Worm (Caenorhabditis elegans) whole organism, L3 larva: ENCODE data around the gene Y49F6C.6.

ENCODE experiments used
- elt-1 ChIP-seq: fragments of 150-350 bp; optimal IDR thresholded peaks from 2 replicates; lab custom pipeline; 2014; ENCODE audit warnings: missing biosample characterization, missing genetic modification characterization
- nhr-76 ChIP-seq: fragments of 150-350 bp; sonication (generic microtip); optimal IDR thresholded peaks from 5 replicates; lab custom pipeline; 2014; ENCODE audit warnings: missing biosample characterization, missing genetic modification characterization

ce11 chrII:3338556-3338955 is 28.4 kb downstream of the Y49F6C.6 start, which contains the start of gene F14D2.7:
- TF ChIP-seq nhr-76 (tag; lab: Kevin White, UChicago) (no peak), elt-1 (no peak)
